Worm (Caenorhabditis elegans): ENCODE measurements around the gene inx-9.

inx-9 gene

ce11 chrIV:11673543-11673942 is 2.6 kb upstream of the inx-9 start, which contains the start of gene inx-8:
inx-8 (plus strand) TSS chrIV:11673843.
- TF ChIP-seq cnd-1 (tag; optimal IDR thresholded peaks at IDR 0.05) = no peak
- TF ChIP-seq unc-62 (GFP tag; optimal IDR thresholded peaks at IDR 0.05) = no peak
- TF ChIP-seq ham-2 (GFP tag; optimal IDR thresholded peaks at IDR 0.05) = no peak
- TF ChIP-seq nhr-28 (tag; optimal IDR thresholded peaks at IDR 0.05) = no peak
- no peak for TF ChIP-seq drap-1 (GFP tag; optimal IDR thresholded peaks at IDR 0.05)
- TF ChIP-seq mls-2 (tag; optimal IDR thresholded peaks at IDR 0.05) = no peak
- no peak for TF ChIP-seq unc-120 (tag; optimal IDR thresholded peaks at IDR 0.05; ENCODE audit: poor library complexity, severe bottlenecking)

- TF ChIP-seq blmp-1 (tag; optimal IDR thresholded peaks at IDR 0.05) = no peak
- TF ChIP-seq flh-1 (GFP tag; optimal IDR thresholded peaks at IDR 0.05) = no peak
- no peak for TF ChIP-seq elt-3 (tag; optimal IDR thresholded peaks at IDR 0.05)
- TF ChIP-seq lsy-2 (tag; optimal IDR thresholded peaks at IDR 0.05) = no peak
- TF ChIP-seq sptf-1 (tag; optimal IDR thresholded peaks at IDR 0.05) = no peak
- no peak for TF ChIP-seq zip-8 (tag; optimal IDR thresholded peaks at IDR 0.05)
- no peak for TF ChIP-seq hlh-1 (tag; optimal IDR thresholded peaks at IDR 0.05)
- no peak for TF ChIP-seq mls-2 (tag; optimal IDR thresholded peaks at IDR 0.05)
- no peak for TF ChIP-seq ceh-39 (tag; optimal IDR thresholded peaks at IDR 0.05)
- no peak for TF ChIP-seq sem-2 (GFP tag; optimal IDR thresholded peaks at IDR 0.05)
Measured at ce11 chrIV:11681905-11682304, 5.8 kb downstream of the inx-9 start, which contains the start of gene ZK792.4. ZK792.4 (minus strand) TSS chrIV:11682005.

- TF ChIP-seq bed-3 (GFP tag; optimal IDR thresholded peaks at IDR 0.05) (peak; percentile 2), nhr-2 (tag; optimal IDR thresholded peaks at IDR 0.05) (no peak), mep-1 (tag; optimal IDR thresholded peaks at IDR 0.05) (no peak), ceh-39 (tag; optimal IDR thresholded peaks at IDR 0.05) (no peak), ztf-11 (tag; optimal IDR thresholded peaks at IDR 0.05) (no peak)
Measured at ce11 chrIV:11688018-11688417, 11.9 kb downstream of the inx-9 start, which contains the start of gene ZK792.5. ZK792.5 (minus strand) TSS chrIV:11688118.

- TF ChIP-seq lin-13 (tag; optimal IDR thresholded peaks at IDR 0.05) (no peak), nhr-28 (tag; optimal IDR thresholded peaks at IDR 0.05) (no peak), nhr-76 (tag; optimal IDR thresholded peaks at IDR 0.05) (no peak), nhr-237 (tag; optimal IDR thresholded peaks at IDR 0.05) (no peak), mab-5 (tag; optimal IDR thresholded peaks at IDR 0.05) (no peak), unc-120 (tag; optimal IDR thresholded peaks at IDR 0.05; ENCODE audit: poor library complexity, severe bottlenecking) (no peak), flh-1 (GFP tag; optimal IDR thresholded peaks at IDR 0.05) (no peak), snpc-4 (tag; optimal IDR thresholded peaks at IDR 0.05) (no peak), nhr-2 (tag; optimal IDR thresholded peaks at IDR 0.05) (no peak), zip-8 (tag; optimal IDR thresholded peaks at IDR 0.05) (no peak), mep-1 (tag; optimal IDR thresholded peaks at IDR 0.05) (no peak), M03D4.4 (tag; optimal IDR thresholded peaks at IDR 0.05) (no peak)
Measured at ce11 chrIV:11690988-11691387, 14.8 kb downstream of the inx-9 start, which contains the start of gene let-60. let-60 (minus strand) TSS chrIV:11691088.

- TF ChIP-seq elt-1 (tag; optimal IDR thresholded peaks at IDR 0.05; ENCODE audit: borderline replicate concordance, insufficient read depth) (no peak), ceh-43 (GFP tag; optimal IDR thresholded peaks at IDR 0.05) (no peak), lin-13 (tag; optimal IDR thresholded peaks at IDR 0.05) (no peak), mls-2 (tag; optimal IDR thresholded peaks at IDR 0.05) (no peak), blmp-1 (tag; optimal IDR thresholded peaks at IDR 0.05) (no peak), nhr-28 (tag; optimal IDR thresholded peaks at IDR 0.05) (no peak), nhr-76 (tag; optimal IDR thresholded peaks at IDR 0.05) (no peak), snpc-4 (tag; optimal IDR thresholded peaks at IDR 0.05) (no peak), ceh-83 (GFP tag; optimal IDR thresholded peaks at IDR 0.05) (no peak), zip-8 (tag; optimal IDR thresholded peaks at IDR 0.05) (no peak)
Measured at ce11 chrIV:11691524-11691923, 15.4 kb downstream of the inx-9 start.

ce11 chrIV:11692071-11692673 is 16.0 kb downstream of the inx-9 start:
- TF ChIP-seq unc-62 (GFP tag; optimal IDR thresholded peaks at IDR 0.05) = peak; percentile 81
- TF ChIP-seq mls-2 (tag; optimal IDR thresholded peaks at IDR 0.05) = peak; percentile 60
- no peak for TF ChIP-seq ceh-83 (GFP tag; optimal IDR thresholded peaks at IDR 0.05)
- peak; percentile 67 for TF ChIP-seq mep-1 (tag; optimal IDR thresholded peaks at IDR 0.05)
- TF ChIP-seq M03D4.4 (tag; optimal IDR thresholded peaks at IDR 0.05) = peak; percentile 64
- peak; percentile 97 for TF ChIP-seq ham-2 (GFP tag; optimal IDR thresholded peaks at IDR 0.05)
- peak; percentile 18 for TF ChIP-seq ceh-43 (GFP tag; optimal IDR thresholded peaks at IDR 0.05)
- TF ChIP-seq ces-1 (GFP tag; optimal IDR thresholded peaks at IDR 0.05) = peak; percentile 99
- peak; percentile 28 for TF ChIP-seq sptf-1 (tag; optimal IDR thresholded peaks at IDR 0.05)
- peak; percentile 1 for TF ChIP-seq nhr-2 (tag; optimal IDR thresholded peaks at IDR 0.05)
- peak; percentile 36 for TF ChIP-seq blmp-1 (tag; optimal IDR thresholded peaks at IDR 0.05)
- TF ChIP-seq elt-1 (tag; optimal IDR thresholded peaks at IDR 0.05; ENCODE audit: borderline replicate concordance, insufficient read depth) = no peak
- no peak for TF ChIP-seq mab-5 (tag; optimal IDR thresholded peaks at IDR 0.05)
- TF ChIP-seq drap-1 (GFP tag; optimal IDR thresholded peaks at IDR 0.05) = peak; percentile 44
- peak; percentile 88 for TF ChIP-seq unc-120 (tag; optimal IDR thresholded peaks at IDR 0.05; ENCODE audit: poor library complexity, severe bottlenecking)
- TF ChIP-seq lsy-2 (tag; optimal IDR thresholded peaks at IDR 0.05) = peak; percentile 23
- TF ChIP-seq hlh-1 (tag; optimal IDR thresholded peaks at IDR 0.05) = peak; percentile 73
- TF ChIP-seq ceh-39 (tag; optimal IDR thresholded peaks at IDR 0.05) = peak; percentile 46
- TF ChIP-seq pha-4 (tag; optimal IDR thresholded peaks at IDR 0.05) = peak; percentile 49
- TF ChIP-seq nhr-237 (tag; optimal IDR thresholded peaks at IDR 0.05) = peak; percentile 70
- TF ChIP-seq flh-1 (GFP tag; optimal IDR thresholded peaks at IDR 0.05) = no peak
- TF ChIP-seq nhr-28 (tag; optimal IDR thresholded peaks at IDR 0.05) = no peak
- TF ChIP-seq tbx-8 (GFP tag; optimal IDR thresholded peaks at IDR 0.05) = peak; percentile 39
- TF ChIP-seq cnd-1 (tag; optimal IDR thresholded peaks at IDR 0.05) = peak; percentile 72
